Fruit fly (Drosophila melanogaster): ENCODE data around the gene kek1.

DNA sequence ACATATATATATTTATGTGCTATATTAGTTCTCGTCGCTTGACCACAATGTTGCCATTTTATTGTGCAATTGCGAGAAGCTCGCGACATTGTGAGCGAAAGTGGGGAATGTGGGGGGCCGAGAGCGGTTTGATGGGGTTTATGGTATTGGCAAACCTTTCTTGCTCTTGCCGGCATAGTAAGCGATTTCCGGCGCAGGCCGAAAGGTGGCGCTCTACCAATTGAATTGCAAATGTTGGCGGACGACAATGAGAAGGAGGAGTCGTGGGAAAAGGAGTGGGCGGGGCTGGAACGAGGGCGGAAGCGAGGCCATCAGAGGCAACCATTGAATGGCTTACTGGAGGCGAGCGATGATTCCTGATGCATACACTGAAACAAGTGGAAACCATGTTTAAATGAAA, 19.1 kb downstream of the kek1 start:
- TF ChIP-seq CG4496 (GFP tag; IDR thresholded peaks at IDR 0.05): no peak
- no peak for TF ChIP-seq CG32121 (GFP tag; IDR thresholded peaks at IDR 0.05)
- TF ChIP-seq CG14655 (GFP tag; optimal IDR thresholded peaks at IDR 0.05): no peak
- no peak for TF ChIP-seq CG13204 (GFP tag; optimal IDR thresholded peaks at IDR 0.05)
- no peak for TF ChIP-seq Pif1A (GFP tag; optimal IDR thresholded peaks at IDR 0.05)
- no peak for TF ChIP-seq rn (GFP tag; IDR thresholded peaks at IDR 0.05)
- no peak for TF ChIP-seq CG10348 (GFP tag; IDR thresholded peaks at IDR 0.05)
- no peak for TF ChIP-seq Snoo (tag; optimal IDR thresholded peaks at IDR 0.05)
- TF ChIP-seq EcR (GFP tag; optimal IDR thresholded peaks at IDR 0.05): no peak

Measured in whole organism, pupa.